Worm (Caenorhabditis elegans): ENCODE data around the gene C01G10.6.

Gene C01G10.6

DNA sequence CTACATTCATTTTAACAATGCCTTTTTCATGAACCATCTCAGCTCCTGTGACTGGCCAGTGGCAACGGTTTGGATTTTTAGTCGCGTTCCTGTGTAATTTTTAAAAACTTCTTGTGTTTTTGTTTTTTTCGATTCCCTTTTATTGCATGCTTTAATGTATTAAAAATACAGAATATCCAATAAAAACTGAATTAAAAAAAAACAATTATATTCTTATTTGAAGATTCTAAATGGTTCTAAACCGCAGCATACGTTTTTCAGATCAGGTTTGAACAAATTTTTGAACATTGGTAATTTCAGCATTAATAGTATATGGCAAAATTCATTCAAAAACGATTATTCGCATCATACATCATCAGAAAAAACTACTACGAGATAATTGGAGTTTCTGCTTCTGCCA is 19.1 kb upstream of the C01G10.6 start, which contains the start of gene dnj-3:
Gene dnj-3, plus strand, starts transcription at position 301 of the 400 bp plus-strand sequence.
- no peak for TF ChIP-seq unc-62 (GFP tag; optimal IDR thresholded peaks at IDR 0.05)

DNA sequence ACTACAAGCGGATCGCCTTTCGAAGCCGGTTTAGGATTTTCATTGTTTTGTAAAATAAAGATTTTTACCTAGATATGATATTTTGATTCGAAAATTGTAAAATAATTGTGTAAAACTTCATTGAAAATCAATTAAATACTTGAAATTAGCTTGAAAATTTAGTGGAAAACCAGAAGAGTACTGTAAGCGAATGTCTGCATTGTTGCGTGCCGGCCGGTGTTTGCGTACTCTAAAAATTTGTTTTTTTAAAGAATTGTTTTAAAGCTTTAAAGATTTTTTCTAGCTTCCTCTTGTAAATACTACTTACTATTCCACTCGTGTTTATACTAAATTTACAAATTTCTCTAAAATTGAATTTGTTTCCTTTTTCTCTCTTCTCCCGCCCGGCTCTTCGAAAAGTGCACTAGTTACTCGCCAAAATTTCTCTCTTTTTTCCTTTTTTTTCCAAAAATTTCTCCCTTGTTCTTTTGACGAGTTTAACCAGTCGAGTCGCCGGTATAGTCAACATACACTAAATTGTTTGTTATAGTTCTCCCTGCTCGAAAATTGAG is 17.9 kb upstream of the C01G10.6 start:
- no peak for TF ChIP-seq unc-62 (GFP tag; optimal IDR thresholded peaks at IDR 0.05)

DNA sequence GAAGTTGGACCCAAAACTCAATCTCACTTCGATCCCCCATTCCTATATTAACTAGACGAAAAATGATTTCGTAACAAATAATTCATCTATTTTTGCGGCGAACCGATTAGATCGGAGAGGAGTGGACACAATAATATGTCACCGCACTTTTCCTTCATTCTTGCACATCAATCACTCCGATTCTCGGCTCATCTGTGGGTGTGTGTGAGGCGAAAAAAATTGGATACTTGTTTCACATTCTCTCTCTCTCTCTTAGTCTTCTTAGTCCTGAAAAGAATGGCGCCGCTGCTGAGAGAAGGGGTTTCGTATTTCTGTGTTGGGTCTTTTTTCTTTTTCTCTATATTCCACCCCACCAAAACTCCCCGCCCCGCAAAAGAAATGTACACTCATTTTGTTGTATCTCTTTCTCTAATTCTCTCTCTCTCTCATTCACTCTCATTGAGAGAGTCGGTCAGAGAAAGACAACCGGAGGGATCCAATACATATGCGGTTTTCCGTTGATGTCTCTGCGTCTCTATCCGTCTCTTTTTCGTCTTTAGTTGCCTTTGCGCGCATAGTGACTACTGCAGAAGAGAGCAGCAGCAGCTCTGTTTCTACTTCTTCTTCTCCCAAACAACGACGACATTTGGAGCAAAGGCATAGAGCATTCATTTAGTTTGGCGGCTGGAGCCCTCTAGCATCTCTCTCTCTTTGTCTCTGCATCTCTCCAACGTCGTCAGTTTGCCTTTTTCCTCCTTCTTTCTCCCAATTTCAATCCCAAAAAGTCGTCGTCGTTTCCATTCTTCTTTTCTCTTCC is 16.2 kb upstream of the C01G10.6 start, which contains the start of gene unc-76:
Gene unc-76, plus strand, starts transcription at position 746 of the 796 bp plus-strand sequence.
- no peak for TF ChIP-seq unc-62 (GFP tag; optimal IDR thresholded peaks at IDR 0.05)

DNA sequence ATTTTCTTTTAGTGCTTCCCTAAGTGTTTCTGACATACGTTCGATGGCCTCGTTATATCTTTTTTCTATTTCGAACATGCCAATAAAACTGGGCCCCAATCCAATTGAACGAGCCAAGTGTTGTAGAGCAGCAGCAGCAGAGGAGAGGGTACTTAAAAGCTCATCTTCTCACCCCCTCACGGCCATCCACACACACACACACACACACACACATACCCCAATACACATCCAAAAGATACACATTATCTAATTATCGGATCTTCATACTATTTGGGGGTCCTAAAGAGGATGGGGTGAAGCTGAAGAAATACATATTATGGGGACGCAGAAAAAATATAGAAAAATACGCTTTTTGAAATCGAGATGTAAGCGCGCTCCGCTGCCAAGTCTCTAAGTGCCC is 14.7 kb upstream of the C01G10.6 start:
- TF ChIP-seq unc-62 (GFP tag; optimal IDR thresholded peaks at IDR 0.05) = no peak

DNA sequence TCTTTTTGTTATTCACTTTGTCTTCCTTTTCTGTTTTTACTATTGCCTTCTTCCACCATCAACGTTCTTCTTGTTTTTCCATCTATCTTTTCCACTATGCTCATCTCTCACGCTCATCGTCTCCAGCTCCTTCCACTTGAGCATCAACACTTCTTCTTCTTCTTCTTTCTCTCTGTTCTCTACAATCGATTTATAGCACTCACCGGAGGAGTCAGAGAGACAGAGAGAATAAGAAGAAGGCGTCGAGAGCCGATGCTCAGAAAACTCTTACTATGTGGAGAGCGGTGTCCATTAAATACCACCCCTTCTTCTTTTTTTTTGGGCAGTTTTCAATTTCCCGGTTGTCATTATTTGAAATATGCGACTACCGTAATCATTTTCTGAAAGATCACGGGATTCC is 12.5 kb upstream of the C01G10.6 start:
- TF ChIP-seq unc-62 (GFP tag; optimal IDR thresholded peaks at IDR 0.05) = no peak

DNA sequence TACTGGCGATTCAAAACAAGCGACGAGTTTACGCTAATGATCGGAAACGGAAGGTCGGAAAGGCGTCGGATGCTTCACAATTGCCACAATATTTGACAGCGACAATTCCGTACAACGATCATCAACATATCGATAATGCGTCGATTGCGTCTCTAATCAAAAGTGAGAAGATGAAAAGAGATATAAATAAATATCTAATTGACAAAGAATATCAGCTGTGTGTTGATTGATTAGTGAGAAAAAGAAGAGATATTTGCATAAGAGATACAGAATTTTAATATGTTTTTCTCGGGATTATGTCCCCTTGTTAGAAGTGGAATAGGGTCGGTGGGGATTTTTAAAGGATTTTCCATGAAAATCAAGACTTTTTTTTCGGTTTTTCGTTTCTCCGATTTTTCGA is 8.9 kb upstream of the C01G10.6 start:
- no peak for TF ChIP-seq unc-62 (GFP tag; optimal IDR thresholded peaks at IDR 0.05)

DNA sequence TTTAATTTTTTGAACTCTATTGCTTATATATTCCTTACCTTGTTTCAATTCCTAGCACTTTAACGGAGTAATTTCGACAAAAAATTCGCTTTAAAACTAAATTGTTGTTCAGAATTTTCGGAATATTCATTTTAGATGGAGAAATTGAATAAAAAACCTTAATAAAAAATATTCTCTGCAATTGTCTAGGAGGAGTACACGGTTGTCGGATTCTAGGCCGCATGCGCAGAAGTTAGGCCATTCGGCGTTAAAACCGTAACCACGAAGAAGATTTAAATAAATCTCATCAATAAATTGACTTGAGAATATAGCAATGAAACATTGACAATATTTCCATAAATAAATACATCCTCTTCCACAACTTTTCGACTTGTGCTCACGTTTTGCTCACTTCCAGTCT is 5.2 kb upstream of the C01G10.6 start, which contains the start of the genes C01G10.10 and C01G10.9:
Gene C01G10.10, minus strand, starts transcription at position 151 of the 400 bp plus-strand sequence.
Gene C01G10.9, plus strand, starts transcription at position 240 of the 400 bp plus-strand sequence.
- no peak for TF ChIP-seq unc-62 (GFP tag; optimal IDR thresholded peaks at IDR 0.05)

DNA sequence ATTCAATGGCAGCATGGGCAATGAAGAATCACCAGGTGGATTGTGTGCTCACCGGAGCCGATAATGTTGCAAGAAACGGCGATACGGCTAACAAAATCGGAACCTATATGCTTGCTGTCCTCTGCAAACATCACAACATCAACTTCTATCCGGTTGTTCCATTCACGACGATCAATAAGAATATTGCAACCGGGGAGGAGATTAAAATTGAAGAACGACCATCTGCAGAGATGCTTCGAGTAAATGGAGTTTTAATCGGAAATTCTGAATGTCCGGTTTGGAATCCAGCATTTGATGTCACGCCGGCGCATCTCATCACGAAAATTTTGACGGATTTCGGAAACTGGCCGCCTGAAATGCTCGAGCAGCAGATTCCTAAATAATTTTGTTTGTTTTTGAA is 3.8 kb upstream of the C01G10.6 start:
- TF ChIP-seq unc-62 (GFP tag; optimal IDR thresholded peaks at IDR 0.05) = no peak

DNA sequence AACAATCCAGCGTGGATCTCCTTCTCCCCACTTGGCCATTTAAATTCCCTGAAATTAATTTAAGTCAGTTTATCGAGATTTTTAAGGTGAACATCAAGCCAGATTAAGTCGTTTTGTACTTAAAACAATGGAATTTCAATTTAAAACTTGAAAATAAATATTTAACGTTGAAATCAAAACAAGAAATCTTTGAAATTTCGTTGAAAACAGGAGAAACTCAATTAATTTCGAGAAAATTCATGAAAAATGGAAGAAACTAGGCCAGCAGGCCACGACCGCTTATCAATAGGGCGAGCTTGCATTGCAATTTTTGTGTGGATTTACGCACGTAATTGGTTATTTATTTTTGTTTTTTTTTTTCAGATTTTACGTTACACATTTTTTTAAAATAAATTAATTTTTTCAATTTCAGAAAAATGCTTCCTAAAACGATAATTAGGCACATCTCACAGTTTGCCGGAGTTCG is 2.1 kb upstream of the C01G10.6 start, which contains the start of the genes ahsa-1 and C01G10.7:
Gene ahsa-1, minus strand, starts transcription at position 51 of the 466 bp plus-strand sequence.
Gene C01G10.7, plus strand, starts transcription at position 413 of the 466 bp plus-strand sequence.
- TF ChIP-seq unc-62 (GFP tag; optimal IDR thresholded peaks at IDR 0.05) = no peak

DNA sequence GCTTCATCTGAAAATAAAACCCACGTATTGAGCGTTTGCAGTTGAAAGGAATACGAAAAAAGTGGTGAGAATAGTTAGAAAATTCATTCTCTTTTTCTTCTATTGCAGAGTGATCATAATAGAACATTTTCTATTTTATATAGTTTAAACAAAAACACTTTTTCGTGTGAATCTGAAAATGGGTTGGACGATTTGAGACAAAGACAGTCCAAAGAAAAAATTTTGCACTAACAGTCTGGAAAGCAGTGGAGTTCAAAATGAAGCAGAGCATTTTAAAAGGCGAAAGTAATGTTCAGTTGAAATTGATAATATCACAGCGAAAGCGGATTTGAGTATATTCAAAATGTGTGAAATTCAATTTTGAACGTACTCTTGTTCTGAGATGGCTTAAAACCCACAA is 1.2 kb downstream of the C01G10.6 start, which contains the start of gene C01G10.18:
Gene C01G10.18, minus strand, starts transcription at position 101 of the 400 bp plus-strand sequence.
- TF ChIP-seq unc-62 (GFP tag; optimal IDR thresholded peaks at IDR 0.05) = no peak

DNA sequence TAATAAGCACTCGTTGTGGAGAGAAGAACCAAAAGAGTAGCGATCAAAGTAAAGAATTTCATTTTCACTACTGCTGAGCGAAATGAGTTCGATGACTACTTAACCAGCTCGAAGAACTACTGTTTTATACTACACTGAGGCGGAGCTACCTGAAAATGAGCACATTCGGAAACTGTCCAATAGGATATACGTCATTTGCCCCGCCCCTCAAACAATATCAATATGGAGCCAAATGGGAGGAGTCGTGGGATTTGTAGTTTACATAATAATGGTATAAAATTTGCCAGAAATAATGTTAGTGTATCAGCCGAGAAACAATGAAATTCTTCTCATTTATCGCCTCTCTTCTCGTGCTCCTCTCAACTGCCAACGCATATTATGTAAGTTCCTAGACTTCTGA is 2.0 kb downstream of the C01G10.6 start, which contains the start of the genes C01G10.5 and C01G10.4:
Gene C01G10.5, minus strand, starts transcription at position 101 of the 400 bp plus-strand sequence.
Gene C01G10.4, plus strand, starts transcription at position 303 of the 400 bp plus-strand sequence.
- TF ChIP-seq unc-62 (GFP tag; optimal IDR thresholded peaks at IDR 0.05) = no peak

DNA sequence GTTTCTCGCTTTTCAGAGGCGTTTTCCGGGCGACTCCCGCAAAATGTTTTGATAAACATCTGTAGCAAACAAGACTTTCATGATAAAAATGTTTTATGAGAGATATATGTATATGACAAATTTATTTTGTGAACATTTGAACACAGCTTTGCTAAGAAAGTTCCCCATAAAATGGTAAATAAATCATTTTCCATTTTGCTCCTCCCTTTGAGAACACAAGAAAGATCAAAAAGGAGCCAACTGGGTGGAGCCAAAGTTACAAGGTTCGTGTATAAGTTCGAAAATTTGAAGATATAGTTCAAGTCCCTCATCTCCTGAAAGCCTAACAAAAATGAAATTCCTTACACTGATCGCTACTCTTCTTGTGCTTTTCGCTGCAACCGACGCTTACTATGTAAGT is 3.0 kb downstream of the C01G10.6 start, which contains the start of gene C01G10.17:
Gene C01G10.17, plus strand, starts transcription at position 301 of the 400 bp plus-strand sequence.
- TF ChIP-seq unc-62 (GFP tag; optimal IDR thresholded peaks at IDR 0.05) = no peak

DNA sequence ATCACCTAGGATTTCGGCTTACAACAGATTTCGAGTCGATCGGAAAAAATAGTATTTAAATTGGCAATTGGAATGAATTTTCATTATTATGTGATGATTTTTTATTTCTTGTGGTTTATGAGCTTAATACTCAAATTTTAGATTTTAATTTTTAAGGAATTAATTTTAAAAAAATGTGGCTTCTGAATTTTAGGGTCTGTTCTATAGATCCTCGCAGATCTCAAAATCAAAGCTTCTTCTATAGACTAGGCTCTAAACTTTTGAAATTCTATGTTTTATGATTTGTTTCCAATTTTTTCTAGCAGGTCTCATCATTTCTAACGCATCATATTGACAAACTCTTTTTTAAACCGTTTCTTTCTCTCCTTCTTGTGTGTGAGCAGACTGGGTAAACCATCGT is 5.2 kb downstream of the C01G10.6 start, which contains the start of gene txt-12:
Gene txt-12, plus strand, starts transcription at position 301 of the 400 bp plus-strand sequence.
- TF ChIP-seq unc-62 (GFP tag; optimal IDR thresholded peaks at IDR 0.05) = no peak

DNA sequence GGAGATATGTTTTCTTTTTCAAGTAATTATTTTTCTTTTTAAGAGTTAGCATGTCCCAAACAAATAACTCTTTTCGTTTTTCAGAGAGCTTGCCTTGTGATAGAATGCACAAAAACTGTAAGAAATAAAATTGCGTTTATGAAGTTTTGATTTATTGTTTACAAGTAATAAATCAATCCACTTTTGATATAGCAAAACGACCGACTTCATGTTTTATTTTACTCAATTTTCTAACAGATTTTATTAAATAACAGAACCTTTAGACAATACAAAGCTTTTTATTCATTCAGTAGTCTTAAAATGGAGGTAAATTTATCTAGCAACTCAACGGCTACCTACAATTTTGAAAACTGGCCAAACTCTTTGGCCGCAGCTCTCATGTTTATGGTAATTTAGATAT is 7.3 kb downstream of the C01G10.6 start, which contains the start of gene srx-78:
Gene srx-78, plus strand, starts transcription at position 301 of the 400 bp plus-strand sequence.
- TF ChIP-seq unc-62 (GFP tag; optimal IDR thresholded peaks at IDR 0.05) = no peak

DNA sequence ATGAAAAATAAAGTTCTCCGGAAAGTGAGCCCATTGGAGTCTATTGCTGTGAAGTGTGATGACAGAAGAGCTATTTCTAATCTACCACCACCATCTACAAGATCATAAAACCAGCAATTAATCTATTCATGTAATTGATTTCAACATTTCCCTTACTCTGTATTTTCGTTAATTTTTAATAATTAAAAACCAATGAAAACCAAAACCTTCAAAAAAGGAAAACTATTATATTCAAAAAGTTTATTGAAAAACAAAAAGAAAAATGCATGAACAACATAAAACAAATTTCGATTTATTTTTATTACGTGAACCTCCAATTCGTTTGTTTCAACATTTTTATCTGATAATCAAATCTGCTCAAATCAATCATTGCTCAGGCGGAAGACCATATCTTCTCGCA is 12.0 kb downstream of the C01G10.6 start, which contains the start of gene C01G10.1:
Gene C01G10.1, plus strand, starts transcription at position 301 of the 400 bp plus-strand sequence.
- no peak for TF ChIP-seq unc-62 (GFP tag; optimal IDR thresholded peaks at IDR 0.05)
